Fruit fly (Drosophila melanogaster) whole organism, prepupa: ENCODE measurements around the gene CG43880.

ENCODE experiments used
- Blimp-1 ChIP-seq: fragments of 200-800 bp; sonication (Bioruptor generic); optimal IDR thresholded peaks from 3 replicates; lab custom pipeline; 2017; ENCODE audit warnings: missing biosample characterization, missing genetic modification characterization, mild to moderate bottlenecking, moderate library complexity, missing genetic modification reagents
- CG10631 ChIP-seq: fragments of 200-800 bp; sonication (Bioruptor generic); optimal IDR thresholded peaks from 2 replicates; lab custom pipeline; 2016; ENCODE audit warnings: missing biosample characterization, missing genetic modification characterization
- CG10669 ChIP-seq: fragments of 200-800 bp; sonication (Bioruptor generic); optimal IDR thresholded peaks from 3 replicates; lab custom pipeline; 2018; ENCODE audit warnings: missing biosample characterization, mild to moderate bottlenecking, missing genetic modification characterization, moderate library complexity
- CG11762 ChIP-seq: fragments of 200-800 bp; sonication (Bioruptor generic); optimal IDR thresholded peaks from 3 replicates; lab custom pipeline; 2016; ENCODE audit warnings: missing biosample characterization, missing genetic modification characterization; ENCODE audit not compliant: insufficient read depth
- CG11902 ChIP-seq: fragments of 200-800 bp; sonication (Bioruptor generic); optimal IDR thresholded peaks from 3 replicates; lab custom pipeline; 2016; ENCODE audit warnings: missing biosample characterization, missing genetic modification characterization
- CG15336 ChIP-seq: fragments of 200-800 bp; sonication (Bioruptor generic); IDR thresholded peaks from 2 replicates; pipeline ENCODE4 v1.3.6; 2022; ENCODE audit warnings: missing biosample characterization, missing genetic modification characterization
- CG16779 ChIP-seq: fragments of 200-800 bp; sonication (Bioruptor generic); optimal IDR thresholded peaks from 3 replicates; lab custom pipeline; 2017; ENCODE audit warnings: missing biosample characterization, mild to moderate bottlenecking, missing genetic modification characterization
- CG31627 ChIP-seq: fragments of 200-800 bp; sonication (Bioruptor generic); optimal IDR thresholded peaks from 3 replicates; lab custom pipeline; 2016; ENCODE audit warnings: missing biosample characterization, missing genetic modification characterization
- CG32006 ChIP-seq: fragments of 200-800 bp; sonication (Bioruptor generic); optimal IDR thresholded peaks from 3 replicates; lab custom pipeline; 2017; ENCODE audit warnings: missing biosample characterization, mild to moderate bottlenecking, missing genetic modification characterization
- CG3919 ChIP-seq: fragments of 200-800 bp; sonication (Bioruptor generic); optimal IDR thresholded peaks from 3 replicates; lab custom pipeline; 2016; ENCODE audit warnings: missing biosample characterization, missing genetic modification characterization
- CG6276 ChIP-seq: fragments of 200-800 bp; sonication (Bioruptor generic); optimal IDR thresholded peaks from 2 replicates; lab custom pipeline; 2017; ENCODE audit warnings: missing biosample characterization, mild to moderate bottlenecking, missing genetic modification characterization
- CG6792 ChIP-seq: fragments of 200-800 bp; sonication (Bioruptor generic); optimal IDR thresholded peaks from 3 replicates; lab custom pipeline; 2016; ENCODE audit warnings: missing biosample characterization, missing genetic modification characterization
- CG6808 ChIP-seq: fragments of 200-800 bp; sonication (Bioruptor generic); optimal IDR thresholded peaks from 3 replicates; lab custom pipeline; 2017; ENCODE audit warnings: missing biosample characterization, missing genetic modification characterization, mild to moderate bottlenecking, moderate library complexity, missing genetic modification reagents
- CG6854 ChIP-seq: fragments of 200-800 bp; sonication (Bioruptor generic); optimal IDR thresholded peaks from 2 replicates; lab custom pipeline; 2017; ENCODE audit warnings: missing biosample characterization, mild to moderate bottlenecking, missing genetic modification characterization
- CG7368 ChIP-seq: fragments of 200-800 bp; sonication (Bioruptor generic); optimal IDR thresholded peaks from 3 replicates; lab custom pipeline; 2016; ENCODE audit warnings: missing biosample characterization, missing genetic modification characterization
- CG8119 ChIP-seq: fragments of 200-800 bp; sonication (Bioruptor generic); IDR thresholded peaks from 3 replicates; pipeline ENCODE4 v1.3.6; 2022; ENCODE audit warnings: missing biosample characterization, missing genetic modification characterization
- CG8319 ChIP-seq: fragments of 200-800 bp; sonication (Bioruptor generic); optimal IDR thresholded peaks from 3 replicates; lab custom pipeline; 2016; ENCODE audit warnings: missing biosample characterization, missing genetic modification characterization
- CG8632 ChIP-seq: fragments of 200-800 bp; sonication (Bioruptor generic); optimal IDR thresholded peaks from 3 replicates; lab custom pipeline; 2016; ENCODE audit warnings: missing biosample characterization, missing genetic modification characterization
- CG9139 ChIP-seq: fragments of 200-800 bp; sonication (Bioruptor generic); optimal IDR thresholded peaks from 3 replicates; lab custom pipeline; 2017; ENCODE audit warnings: missing biosample characterization, mild to moderate bottlenecking, missing genetic modification characterization
- Eip78C ChIP-seq: fragments of 200-800 bp; sonication (Bioruptor generic); peaks from one replicate; lab custom pipeline; 2016; ENCODE audit warnings: missing biosample characterization, missing genetic modification characterization
- Eip93F ChIP-seq: fragments of 200-800 bp; sonication (Bioruptor generic); optimal IDR thresholded peaks from 2 replicates; lab custom pipeline; 2016; ENCODE audit warnings: missing biosample characterization, mild to moderate bottlenecking, missing genetic modification characterization
- Ets21C ChIP-seq: fragments of 200-800 bp; sonication (Bioruptor generic); optimal IDR thresholded peaks from 3 replicates; lab custom pipeline; 2016; ENCODE audit warnings: missing biosample characterization, missing genetic modification characterization
- Ets96B ChIP-seq: fragments of 200-800 bp; optimal IDR thresholded peaks from 2 replicates; lab custom pipeline; 2019; ENCODE audit warnings: missing biosample characterization, mild to moderate bottlenecking, missing genetic modification characterization, moderate library complexity
- Gug ChIP-seq: fragments of 200-800 bp; sonication (Bioruptor generic); IDR thresholded peaks from 2 replicates; pipeline ENCODE4 v1.3.6; 2022; ENCODE audit warnings: missing biosample characterization, missing genetic modification characterization
- Hr39 ChIP-seq: fragments of 200-800 bp; sonication (Bioruptor generic); optimal IDR thresholded peaks from 2 replicates; lab custom pipeline; 2016; ENCODE audit warnings: missing biosample characterization, missing genetic modification characterization
- Hr4 ChIP-seq: fragments of 200-800 bp; sonication (Bioruptor generic); optimal IDR thresholded peaks from 3 replicates; lab custom pipeline; 2016; ENCODE audit warnings: missing biosample characterization, missing genetic modification characterization
- OdsH ChIP-seq: fragments of 200-800 bp; sonication (Bioruptor generic); optimal IDR thresholded peaks from 3 replicates; lab custom pipeline; 2016; ENCODE audit warnings: missing biosample characterization, missing genetic modification characterization
- Smox ChIP-seq: fragments of 200-800 bp; sonication (Bioruptor generic); optimal IDR thresholded peaks from 3 replicates; lab custom pipeline; 2016; ENCODE audit warnings: missing biosample characterization, missing genetic modification characterization
- Sox102F ChIP-seq: fragments of 200-800 bp; sonication (Bioruptor generic); optimal IDR thresholded peaks from 2 replicates; lab custom pipeline; 2016; ENCODE audit warnings: missing biosample characterization, mild to moderate bottlenecking, missing genetic modification characterization
- Sox15 ChIP-seq: fragments of 200-800 bp; sonication (Bioruptor generic); optimal IDR thresholded peaks from 3 replicates; lab custom pipeline; 2016; ENCODE audit warnings: missing biosample characterization, missing genetic modification characterization
- acj6 ChIP-seq: fragments of 200-800 bp; sonication (Bioruptor generic); optimal IDR thresholded peaks from 3 replicates; lab custom pipeline; 2016; ENCODE audit warnings: missing biosample characterization, missing genetic modification characterization
- cyc ChIP-seq: fragments of 200-800 bp; sonication (Bioruptor generic); optimal IDR thresholded peaks from 3 replicates; lab custom pipeline; 2016; ENCODE audit warnings: missing biosample characterization, missing genetic modification characterization
- dsx ChIP-seq: fragments of 200-800 bp; optimal IDR thresholded peaks from 3 replicates; lab custom pipeline; 2019; ENCODE audit warnings: missing biosample characterization, mild to moderate bottlenecking, missing genetic modification characterization, moderate library complexity; ENCODE audit not compliant: poor library complexity, severe bottlenecking
- eg ChIP-seq: fragments of 200-800 bp; sonication (Bioruptor generic); IDR thresholded peaks from 3 replicates; pipeline ENCODE4 v1.3.6; 2022; ENCODE audit warnings: missing biosample characterization, missing genetic modification characterization
- esn ChIP-seq: fragments of 200-800 bp; sonication (Bioruptor generic); optimal IDR thresholded peaks from 2 replicates; lab custom pipeline; 2016; ENCODE audit warnings: missing biosample characterization, mild to moderate bottlenecking, missing genetic modification characterization, moderate library complexity
- fd59A ChIP-seq: fragments of 200-800 bp; sonication (Bioruptor generic); optimal IDR thresholded peaks from 2 replicates; lab custom pipeline; 2017; ENCODE audit warnings: missing biosample characterization, mild to moderate bottlenecking, missing genetic modification characterization, missing genetic modification reagents
- fd85E ChIP-seq: fragments of 200-800 bp; sonication (Bioruptor generic); optimal IDR thresholded peaks from 3 replicates; lab custom pipeline; 2016; ENCODE audit warnings: missing biosample characterization, missing genetic modification characterization
- lz ChIP-seq: fragments of 200-800 bp; sonication (Bioruptor generic); optimal IDR thresholded peaks from 3 replicates; lab custom pipeline; 2016; ENCODE audit warnings: missing biosample characterization, missing genetic modification characterization
- net ChIP-seq: fragments of 200-800 bp; sonication (Bioruptor generic); optimal IDR thresholded peaks from 3 replicates; lab custom pipeline; 2016; ENCODE audit warnings: missing biosample characterization, missing genetic modification characterization
- salr ChIP-seq, 2 experiments: fragments of 200-800 bp; sonication (Bioruptor generic); optimal IDR thresholded peaks; 3 replicates each; lab custom pipeline; 2016 to 2018; ENCODE audit warnings: missing biosample characterization in 2 of 2, missing genetic modification characterization in 2 of 2, mild to moderate bottlenecking in 1 of 2
- spab ChIP-seq: fragments of 200-800 bp; sonication (Bioruptor generic); optimal IDR thresholded peaks from 2 replicates; lab custom pipeline; 2017; ENCODE audit warnings: missing biosample characterization, mild to moderate bottlenecking, missing genetic modification characterization, missing genetic modification reagents
- ss ChIP-seq, 2 experiments: fragments of 200-800 bp; sonication (Bioruptor generic); optimal IDR thresholded peaks; 2 replicates in 1 of 2; 3 replicates in 1 of 2; lab custom pipeline; 2017 to 2018; ENCODE audit warnings: mild to moderate bottlenecking in 2 of 2, missing biosample characterization in 2 of 2, missing genetic modification characterization in 2 of 2, moderate library complexity in 1 of 2
- topi ChIP-seq: fragments of 200-800 bp; sonication (Bioruptor generic); optimal IDR thresholded peaks from 3 replicates; lab custom pipeline; 2016; ENCODE audit warnings: missing biosample characterization, missing genetic modification characterization

Gene CG43880

DNA sequence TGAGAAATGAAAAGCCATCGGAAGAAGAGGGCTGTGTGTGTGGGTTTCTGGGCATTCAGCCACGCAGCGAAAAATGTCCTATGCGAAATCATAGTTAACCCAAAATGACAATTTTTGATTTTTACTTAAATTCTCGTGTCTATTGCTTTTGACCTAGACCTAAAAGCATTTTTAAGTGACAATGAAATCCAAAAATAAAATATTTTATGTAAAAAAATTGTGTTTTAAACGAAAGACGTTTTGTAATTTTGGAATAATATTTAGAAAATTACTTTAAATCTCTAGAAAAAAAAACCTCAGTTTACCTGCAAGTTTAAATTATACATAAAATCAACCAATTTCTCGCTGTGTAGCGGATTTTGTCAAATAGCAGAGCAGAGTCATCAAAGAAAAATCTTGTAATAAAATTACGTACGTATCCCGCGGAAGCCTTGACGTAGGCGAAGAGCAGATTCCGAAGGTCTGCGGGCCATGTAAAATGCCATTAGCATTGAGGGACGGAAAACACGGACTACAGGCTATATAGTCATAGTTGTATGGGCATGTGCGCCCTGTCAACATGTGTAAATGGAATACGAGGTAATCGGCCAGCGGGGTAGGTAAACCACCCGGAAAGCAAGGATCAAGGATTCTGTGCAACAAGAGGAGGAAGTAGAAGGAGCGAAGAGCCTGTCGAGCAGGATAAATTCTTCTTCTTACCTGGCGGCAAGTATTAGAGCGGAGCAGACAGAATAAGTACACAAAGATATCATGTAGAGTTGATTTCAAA is 36.2 kb downstream of the CG43880 start (continued):
- TF ChIP-seq CG31627 (GFP tag; lab: Kevin White, UChicago): no peak
- TF ChIP-seq net (GFP tag; lab: Kevin White, UChicago): no peak
- TF ChIP-seq CG3919 (GFP tag; lab: Kevin White, UChicago): no peak
- TF ChIP-seq Ets21C (GFP tag; lab: Kevin White, UChicago): no peak
- TF ChIP-seq CG9139 (GFP tag; lab: Kevin White, UChicago): no peak
- no peak for TF ChIP-seq cyc (GFP tag; lab: Kevin White, UChicago)
- no peak for TF ChIP-seq CG10631 (GFP tag; lab: Kevin White, UChicago)
- TF ChIP-seq OdsH (GFP tag; lab: Kevin White, UChicago): no peak
- peak; percentile 40 for TF ChIP-seq CG32006
- no peak for TF ChIP-seq Ets96B (tag; lab: Kevin White, UChicago)
- TF ChIP-seq CG11902 (GFP tag; lab: Kevin White, UChicago): no peak
- TF ChIP-seq spab: no peak
- TF ChIP-seq CG15336: peak; percentile 56
- TF ChIP-seq CG7368 (GFP tag; lab: Kevin White, UChicago): no peak

DNA sequence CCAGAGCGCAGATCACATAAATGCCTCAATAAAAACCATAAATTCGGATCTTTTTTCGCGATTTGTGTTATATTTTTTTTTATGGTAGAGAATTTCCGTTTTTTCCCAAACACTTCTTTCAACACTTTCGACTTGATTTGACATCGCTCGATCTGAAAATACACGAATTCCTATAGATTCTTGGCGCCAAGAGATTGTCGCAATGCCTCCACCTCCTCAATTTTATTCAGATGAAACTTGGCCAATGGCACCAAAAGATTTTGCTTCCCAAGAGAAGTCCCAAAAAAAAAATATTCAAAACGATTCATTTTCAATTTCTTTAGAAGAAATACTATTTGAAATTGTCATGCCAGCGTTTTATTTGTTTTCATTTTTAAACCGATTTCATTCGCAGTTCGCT is 41.6 kb downstream of the CG43880 start:
- TF ChIP-seq Smox (no peak), CG11902 (GFP tag; lab: Kevin White, UChicago) (no peak), fd59A (GFP tag; lab: Kevin White, UChicago) (no peak), fd85E (GFP tag; lab: Kevin White, UChicago) (no peak), CG16779 (tag; lab: Kevin White, UChicago) (no peak), CG11762 (GFP tag; lab: Kevin White, UChicago) (no peak), lz (GFP tag; lab: Kevin White, UChicago) (no peak), cyc (GFP tag; lab: Kevin White, UChicago) (no peak), CG6854 (GFP tag; lab: Kevin White, UChicago) (no peak), dsx (GFP tag; lab: Kevin White, UChicago) (no peak), spab (no peak)
- TF ChIP-seq, all 60 proteins: peak for 0

DNA sequence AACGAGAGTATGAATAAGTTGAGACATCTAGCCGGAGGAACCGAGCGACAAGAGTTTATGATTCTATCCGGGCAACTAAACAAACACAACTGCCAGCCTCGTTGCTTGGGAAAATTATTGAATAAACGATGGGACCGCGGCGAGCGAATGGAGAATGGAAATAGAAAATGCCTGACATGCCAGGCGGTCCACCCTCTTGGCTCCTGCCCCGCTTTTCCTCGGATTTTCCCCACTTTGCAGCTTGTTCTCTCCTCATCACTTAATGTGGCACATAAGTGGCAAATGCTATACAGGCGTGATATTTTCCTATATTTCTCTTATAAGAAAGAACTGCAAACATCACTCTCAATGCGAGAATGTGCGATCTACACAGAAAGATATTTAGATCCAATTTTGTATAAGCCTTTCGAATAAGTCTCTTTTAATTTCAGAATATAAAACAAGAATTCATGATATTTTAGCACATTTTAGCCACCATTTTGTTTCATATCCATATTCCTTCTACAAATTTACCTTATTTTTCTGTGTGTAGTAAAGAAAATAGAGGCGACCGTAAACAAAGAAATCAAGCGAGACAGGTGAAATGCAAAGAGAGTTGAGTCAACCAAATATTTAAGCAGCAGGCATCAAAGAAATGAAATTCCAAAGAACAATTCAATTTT is 42.5 kb downstream of the CG43880 start:
- TF ChIP-seq CG6276 (peak; percentile 73), Gug (GFP tag; lab: Robert Waterston, UW) (peak; percentile 59; the same call in 1 of the 2 replicates), cyc (GFP tag; lab: Kevin White, UChicago) (no peak), dsx (GFP tag; lab: Kevin White, UChicago) (no peak), CG15336 (peak; percentile 83), CG8632 (peak; percentile 47), Sox102F (GFP tag; lab: Kevin White, UChicago) (no peak), CG8119 (GFP tag; lab: Robert Waterston, UW) (peak; percentile 71), CG6854 (GFP tag; lab: Kevin White, UChicago) (no peak), topi (GFP tag; lab: Kevin White, UChicago) (no peak), Hr4 (peak; percentile 81), CG8319 (GFP tag; lab: Kevin White, UChicago) (no peak), CG9139 (GFP tag; lab: Kevin White, UChicago) (no peak), eg (peak; percentile 82), CG11902 (GFP tag; lab: Kevin White, UChicago) (peak; percentile 4), CG31627 (GFP tag; lab: Kevin White, UChicago) (peak; percentile 50), ss (GFP tag; optimal IDR thresholded peaks at IDR 0.05; lab: Kevin White, UChicago) (no peak), CG16779 (tag; lab: Kevin White, UChicago) (no peak), Hr39 (GFP tag; lab: Kevin White, UChicago) (no peak), CG6808 (GFP tag; lab: Kevin White, UChicago) (no peak), CG11762 (GFP tag; lab: Kevin White, UChicago) (peak; percentile 31), CG6792 (GFP tag; lab: Kevin White, UChicago) (peak; percentile 15), salr (GFP tag; optimal IDR thresholded peaks at IDR 0.05; lab: Kevin White, UChicago) (peak in 1 of 2 experiments; percentile 79), Eip78C (no peak), Ets96B (tag; lab: Kevin White, UChicago) (no peak), Sox15 (no peak), Blimp-1 (GFP tag; lab: Kevin White, UChicago) (no peak), acj6 (GFP tag; lab: Kevin White, UChicago) (peak; percentile 54), esn (GFP tag; lab: Kevin White, UChicago) (no peak), Eip93F (GFP tag; lab: Kevin White, UChicago) (no peak), CG7368 (GFP tag; lab: Kevin White, UChicago) (peak; percentile 5), CG10669 (no peak)
